Worm (Caenorhabditis elegans) whole organism, L1 larva: ENCODE data around the gene F35H10.3.
"Not testable (repeated sequence)": the region's sequence is repeated elsewhere in the genome, so short reads cannot be mapped to it uniquely, and the experiment has no call there.

ENCODE experiments used
- F16B12.6 ChIP-seq: fragments of 150-350 bp; optimal IDR thresholded peaks from 2 replicates; lab custom pipeline; 2014; ENCODE audit warnings: missing biosample characterization, missing genetic modification characterization
- alr-1 ChIP-seq: fragments of 200-800 bp; sonication (Bioruptor generic); optimal IDR thresholded peaks from 2 replicates; lab custom pipeline; 2018; ENCODE audit warnings: borderline replicate concordance, mild to moderate bottlenecking, missing genetic modification characterization, missing compliant biosample characterization
- aly-2 ChIP-seq: fragments of 150-350 bp; optimal IDR thresholded peaks from 2 replicates; lab custom pipeline; 2014; ENCODE audit warnings: missing biosample characterization, missing genetic modification characterization
- ama-1 ChIP-seq: fragments of 150-350 bp; optimal IDR thresholded peaks from 2 replicates; lab custom pipeline; 2014
- ceh-88 ChIP-seq: fragments of 200-800 bp; sonication (Bioruptor generic); IDR thresholded peaks from 2 replicates; pipeline ENCODE4 v1.3.6; 2022; ENCODE audit warnings: missing genetic modification characterization, missing compliant biosample characterization
- ces-1 ChIP-seq: fragments of 150-350 bp; optimal IDR thresholded peaks from 2 replicates; lab custom pipeline; 2014; ENCODE audit warnings: missing biosample characterization, missing genetic modification reagents, missing genetic modification characterization
- dsc-1 ChIP-seq: sonication (generic microtip); optimal IDR thresholded peaks from 2 replicates; lab custom pipeline; 2016; ENCODE audit warnings: mild to moderate bottlenecking, missing genetic modification characterization, missing compliant biosample characterization
- efl-3 ChIP-seq: fragments of 200-800 bp; sonication (Bioruptor generic); optimal IDR thresholded peaks from 2 replicates; lab custom pipeline; 2018; ENCODE audit warnings: mild to moderate bottlenecking, missing genetic modification characterization, missing compliant biosample characterization
- egl-13 ChIP-seq: sonication (generic microtip); optimal IDR thresholded peaks from 2 replicates; lab custom pipeline; 2016; ENCODE audit warnings: missing genotype, missing genetic modification reagents, missing genetic modification characterization, missing compliant biosample characterization
- egl-27 ChIP-seq, 2 experiments: fragments of 150-350 bp in 1 of 2; sonication (generic microtip); optimal IDR thresholded peaks; 3 replicates each; lab custom pipeline; 2017 to 2018; ENCODE audit warnings: missing biosample characterization in 2 of 2, missing genetic modification characterization in 2 of 2, missing genetic modification reagents in 2 of 2
- fkh-10 ChIP-seq: sonication (generic microtip); optimal IDR thresholded peaks from 2 replicates; lab custom pipeline; 2017; ENCODE audit warnings: missing biosample characterization, missing genetic modification reagents, missing genetic modification characterization
- fkh-4 ChIP-seq: sonication (generic microtip); optimal IDR thresholded peaks from 2 replicates; lab custom pipeline; 2016; ENCODE audit warnings: missing compliant biosample characterization, missing genetic modification characterization, borderline replicate concordance
- fos-1 ChIP-seq: fragments of 150-350 bp; optimal IDR thresholded peaks from 2 replicates; lab custom pipeline; 2014; ENCODE audit warnings: missing biosample characterization, missing genetic modification characterization
- grh-1 ChIP-seq: fragments of 200-800 bp; sonication (Bioruptor generic); IDR thresholded peaks from 2 replicates; pipeline ENCODE4 v1.3.6; 2022; ENCODE audit warnings: missing genetic modification reagents, missing genetic modification characterization, missing compliant biosample characterization
- hlh-17 ChIP-seq: fragments of 200-800 bp; sonication (Bioruptor generic); optimal IDR thresholded peaks from 2 replicates; lab custom pipeline; 2018; ENCODE audit warnings: missing genetic modification characterization, mild to moderate bottlenecking, missing compliant biosample characterization, moderate library complexity, borderline replicate concordance
- lin-13 ChIP-seq: fragments of 150-350 bp; optimal IDR thresholded peaks from 2 replicates; lab custom pipeline; 2014; ENCODE audit warnings: missing biosample characterization, missing genetic modification reagents, missing genetic modification characterization
- lin-15B ChIP-seq: fragments of 150-350 bp; sonication (generic microtip); optimal IDR thresholded peaks from 3 replicates; lab custom pipeline; 2014; ENCODE audit warnings: missing biosample characterization, missing genetic modification characterization
- lsy-2 ChIP-seq, 2 experiments: fragments of 150-350 bp; optimal IDR thresholded peaks; 2 replicates each; lab custom pipeline; 2014; ENCODE audit warnings: missing biosample characterization in 2 of 2, missing genetic modification characterization in 2 of 2
- nhr-11 ChIP-seq: fragments of 150-350 bp; optimal IDR thresholded peaks from 2 replicates; lab custom pipeline; 2014; ENCODE audit warnings: missing biosample characterization, missing genetic modification characterization
- nhr-12 ChIP-seq: sonication (generic microtip); optimal IDR thresholded peaks from 2 replicates; lab custom pipeline; 2017; ENCODE audit warnings: missing biosample characterization, missing genetic modification characterization
- nhr-20 ChIP-seq: sonication (generic microtip); optimal IDR thresholded peaks from 2 replicates; lab custom pipeline; 2016; ENCODE audit warnings: mild to moderate bottlenecking, missing genetic modification characterization, missing compliant biosample characterization
- nhr-237 ChIP-seq: fragments of 150-350 bp; optimal IDR thresholded peaks from 2 replicates; lab custom pipeline; 2014; ENCODE audit warnings: missing biosample characterization, missing genetic modification characterization
- nhr-28 ChIP-seq: fragments of 150-350 bp; optimal IDR thresholded peaks from 2 replicates; lab custom pipeline; 2014; ENCODE audit warnings: missing biosample characterization, missing genetic modification characterization
- nhr-47 ChIP-seq: sonication (generic microtip); optimal IDR thresholded peaks from 2 replicates; lab custom pipeline; 2016; ENCODE audit warnings: mild to moderate bottlenecking, missing genetic modification characterization, moderate library complexity, missing compliant biosample characterization
- nhr-84 ChIP-seq: sonication (generic microtip); optimal IDR thresholded peaks from 2 replicates; lab custom pipeline; 2017; ENCODE audit warnings: missing biosample characterization, missing genetic modification characterization
- pag-3 ChIP-seq: sonication (generic microtip); optimal IDR thresholded peaks from 2 replicates; lab custom pipeline; 2017; ENCODE audit warnings: missing genetic modification characterization, mild to moderate bottlenecking, missing compliant biosample characterization, antibody characterized with exemption, borderline replicate concordance; ENCODE audit not compliant: insufficient read depth
- skn-1 ChIP-seq: fragments of 150-350 bp; optimal IDR thresholded peaks from 2 replicates; lab custom pipeline; 2014; ENCODE audit warnings: missing biosample characterization, missing genetic modification characterization
- snpc-4 ChIP-seq: fragments of 150-350 bp; optimal IDR thresholded peaks from 2 replicates; lab custom pipeline; 2014; ENCODE audit warnings: missing biosample characterization, missing genetic modification characterization
- sptf-1 ChIP-seq: fragments of 150-350 bp; optimal IDR thresholded peaks from 2 replicates; lab custom pipeline; 2014; ENCODE audit warnings: missing biosample characterization, missing genetic modification characterization
- tlp-1 ChIP-seq: fragments of 150-350 bp; optimal IDR thresholded peaks from 2 replicates; lab custom pipeline; 2014; ENCODE audit warnings: missing biosample characterization, missing genetic modification characterization
- unc-30 ChIP-seq: sonication (generic microtip); optimal IDR thresholded peaks from 2 replicates; lab custom pipeline; 2017; ENCODE audit warnings: missing biosample characterization, missing genetic modification characterization
- unc-62 ChIP-seq: fragments of 150-350 bp; optimal IDR thresholded peaks from 2 replicates; lab custom pipeline; 2014; ENCODE audit warnings: missing biosample characterization, missing genetic modification reagents, missing genetic modification characterization
- vab-15 ChIP-seq: sonication (generic microtip); optimal IDR thresholded peaks from 2 replicates; lab custom pipeline; 2017; ENCODE audit warnings: missing genotype, mild to moderate bottlenecking, missing genetic modification characterization, missing compliant biosample characterization
- xbp-1 ChIP-seq: sonication (generic microtip); optimal IDR thresholded peaks from 2 replicates; lab custom pipeline; 2016; ENCODE audit warnings: missing genetic modification characterization, missing compliant biosample characterization
- ztf-11 ChIP-seq, 2 experiments: sonication (generic microtip); optimal IDR thresholded peaks; 2 replicates each; lab custom pipeline; 2016 to 2017; ENCODE audit warnings: missing genetic modification characterization in 2 of 2, missing biosample characterization in 1 of 2, missing compliant biosample characterization in 1 of 2
- ztf-4 ChIP-seq: fragments of 150-350 bp; optimal IDR thresholded peaks from 2 replicates; lab custom pipeline; 2014; ENCODE audit warnings: missing biosample characterization, missing genetic modification characterization

F35H10.3 gene

DNA sequence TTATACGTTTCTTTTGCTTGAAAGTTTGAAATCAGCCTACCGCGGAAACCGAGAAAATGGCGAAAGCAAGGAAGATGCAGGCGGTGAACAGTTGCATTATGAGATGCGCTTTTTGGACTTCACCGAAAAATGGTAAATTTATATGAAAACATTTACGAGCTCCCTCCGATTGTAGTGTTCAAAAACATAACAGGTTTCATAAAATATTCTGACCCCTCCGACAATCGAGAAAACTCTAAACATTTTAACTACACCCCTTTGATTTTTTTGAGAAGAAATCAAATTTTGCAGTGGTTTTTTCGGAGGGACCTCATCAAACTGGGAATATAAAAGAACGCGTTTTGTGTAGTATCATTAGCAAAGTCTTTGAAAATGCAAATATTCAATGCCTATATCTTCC lies 21.3 kb downstream of the F35H10.3 start, which contains the start of the genes F17E9.18 and F17E9.15:
Gene F17E9.18 (minus strand): TSS at position 101 of the 400 bp plus-strand sequence.
Gene F17E9.15 (plus strand): TSS at position 368 of the 400 bp plus-strand sequence.
- TF ChIP-seq nhr-20 (no peak), egl-13 (no peak), lin-15B (tag; lab: Kevin White, UChicago) (no peak), unc-62 (GFP tag; lab: Kevin White, UChicago) (no peak), grh-1 (GFP tag; lab: Robert Waterston, UW) (no peak), nhr-47 (tag; lab: Kevin White, UChicago) (no peak), lin-13 (GFP tag; lab: Kevin White, UChicago) (no peak), nhr-12 (no peak), F16B12.6 (tag; lab: Kevin White, UChicago) (no peak), vab-15 (tag; lab: Kevin White, UChicago) (no peak), egl-27 (tag; optimal IDR thresholded peaks at IDR 0.05; lab: Kevin White, UChicago) (no peak), ceh-88 (no peak), pag-3 (tag; lab: Kevin White, UChicago) (no peak), aly-2 (tag; lab: Kevin White, UChicago) (no peak), alr-1 (no peak), snpc-4 (no peak), ces-1 (GFP tag; lab: Kevin White, UChicago) (no peak), nhr-84 (tag; lab: Kevin White, UChicago) (no peak), ztf-11 (tag; optimal IDR thresholded peaks at IDR 0.05; lab: Kevin White, UChicago) (no peak), ztf-4 (tag; lab: Kevin White, UChicago) (no peak)

DNA sequence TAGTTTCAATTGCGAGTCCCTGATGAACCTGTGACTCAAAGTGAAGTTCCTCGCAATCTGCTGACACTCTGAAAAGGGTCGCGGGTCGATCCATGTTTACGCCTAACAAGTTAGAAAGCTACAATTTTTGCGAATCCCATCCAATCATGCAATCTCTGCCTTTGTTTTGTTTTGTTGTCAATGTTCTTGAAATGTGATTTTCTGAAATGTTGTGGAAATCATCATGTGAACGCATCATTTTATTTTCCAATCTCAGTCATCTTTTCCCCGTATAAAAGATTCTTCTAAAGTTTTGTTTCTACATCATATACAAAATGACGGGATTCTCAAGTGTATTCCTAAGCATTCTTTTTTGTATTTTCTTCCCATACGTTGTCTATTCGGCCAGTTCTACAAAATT lies 22.3 kb downstream of the F35H10.3 start, which contains the start of gene F17E9.4:
Gene F17E9.4 (plus strand): TSS at position 301 of the 400 bp plus-strand sequence.
- TF ChIP-seq efl-3 (GFP tag; lab: Kevin White, UChicago), result no peak
- TF ChIP-seq nhr-11 (tag; lab: Kevin White, UChicago), result no peak
- TF ChIP-seq sptf-1 (tag; lab: Kevin White, UChicago), result no peak
- no peak for TF ChIP-seq snpc-4
- no peak for TF ChIP-seq nhr-28 (tag; lab: Kevin White, UChicago)
- TF ChIP-seq nhr-237 (tag; lab: Kevin White, UChicago), result no peak
- no peak for TF ChIP-seq fkh-10 (GFP tag; lab: Kevin White, UChicago)
- no peak for TF ChIP-seq ama-1 (lab: Kevin White, UChicago)
- TF ChIP-seq aly-2 (tag; lab: Kevin White, UChicago), result no peak
- no peak for TF ChIP-seq xbp-1 (tag; lab: Kevin White, UChicago)
- no peak for TF ChIP-seq unc-30 (tag; lab: Kevin White, UChicago)
- TF ChIP-seq lsy-2 (tag; optimal IDR thresholded peaks at IDR 0.05; lab: Kevin White, UChicago), result no peak
- no peak for TF ChIP-seq hlh-17 (GFP tag; lab: Kevin White, UChicago)

DNA sequence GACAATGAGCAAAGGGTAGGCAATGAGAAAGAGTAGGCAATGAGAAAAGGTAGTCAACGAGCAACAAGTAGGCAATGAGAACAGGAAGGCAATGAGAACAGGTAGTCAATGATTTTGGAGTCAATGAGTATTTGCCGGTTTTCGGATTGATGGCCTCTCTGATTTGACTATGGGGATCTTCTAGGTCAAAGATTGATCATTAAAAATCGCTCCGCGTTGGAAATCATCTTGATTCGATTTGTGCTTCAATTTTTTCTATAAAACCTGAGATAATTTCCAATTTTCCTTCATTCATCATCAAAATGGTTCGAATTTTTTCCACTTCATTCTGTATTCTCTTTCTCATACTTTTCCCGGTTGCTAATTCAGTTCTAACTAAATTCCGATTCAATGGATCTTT lies 26.3 kb downstream of the F35H10.3 start, which contains the start of gene F17E9.16:
Gene F17E9.16 (plus strand): TSS at position 301 of the 400 bp plus-strand sequence.
- TF ChIP-seq dsc-1; fkh-4 (tag; lab: Kevin White, UChicago); nhr-20: not testable (repeated sequence)

DNA sequence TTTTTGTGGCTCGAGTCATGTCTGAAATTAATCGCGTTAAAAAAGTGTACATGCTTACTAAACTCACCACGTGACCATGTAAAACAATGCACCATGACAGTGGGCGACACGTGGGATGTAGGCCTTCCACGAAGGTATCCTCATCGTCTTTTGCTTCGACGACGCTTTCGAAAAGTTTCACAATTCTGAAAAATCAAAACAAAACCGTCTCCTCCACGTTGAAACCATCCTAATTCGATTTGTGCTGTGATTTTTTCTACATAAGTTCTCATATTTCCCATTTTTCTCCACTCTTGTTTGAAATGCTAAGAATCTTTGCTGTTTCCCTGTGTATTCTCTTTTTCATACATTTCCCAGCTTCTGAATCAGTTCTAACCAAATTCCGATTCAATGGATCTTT lies 28.8 kb downstream of the F35H10.3 start, which contains the start of gene F17E9.3:
Gene F17E9.3 (plus strand): TSS at position 301 of the 400 bp plus-strand sequence.
- TF ChIP-seq ztf-11 (tag; optimal IDR thresholded peaks at IDR 0.05; lab: Kevin White, UChicago) (no peak), unc-62 (GFP tag; lab: Kevin White, UChicago) (no peak), tlp-1 (tag; lab: Kevin White, UChicago) (no peak), fos-1 (no peak), skn-1 (no peak)
